Worm (Caenorhabditis elegans): ENCODE data around the gene C16C4.18.
A peak's percentile ranks its signal among the peaks of the same experiment; 100 is the strongest.
"Not testable (repeated sequence)": the region's sequence is repeated elsewhere in the genome, so short reads cannot be mapped to it uniquely, and the experiment has no call there.

Gene C16C4.18

DNA sequence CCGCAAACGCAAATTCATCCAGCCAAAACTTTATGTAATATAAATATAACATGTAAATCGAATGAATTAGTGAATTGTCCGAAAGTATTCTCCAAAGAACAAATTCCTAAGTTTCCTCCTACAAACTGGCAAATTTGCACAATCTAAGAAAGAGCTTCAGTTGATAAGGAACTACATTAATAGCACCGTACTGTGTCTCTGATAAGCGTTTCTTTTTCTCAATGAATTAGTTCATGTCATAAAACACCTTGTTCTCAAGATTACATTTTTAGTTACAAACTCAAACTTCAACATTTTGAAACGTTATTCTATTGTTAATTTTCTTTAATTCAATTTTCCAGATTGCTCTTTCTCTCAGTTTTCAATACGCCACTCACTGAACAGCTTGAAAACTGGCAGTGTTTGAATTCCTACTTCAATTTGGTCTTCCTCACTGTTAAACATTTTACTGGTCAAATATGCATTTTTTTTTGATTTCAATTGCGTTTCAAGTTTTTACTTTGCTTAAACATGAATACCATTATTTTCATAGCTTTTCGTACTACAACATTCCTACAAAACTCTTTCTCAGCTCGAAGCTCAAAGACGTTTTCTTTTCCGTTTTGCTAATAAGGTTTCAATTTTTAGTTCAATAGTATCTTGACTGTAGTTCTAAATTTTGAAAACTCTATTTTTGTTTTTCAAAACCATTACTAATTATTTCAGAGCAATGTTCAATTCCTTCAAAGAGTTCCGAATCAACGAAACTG lies 4.7 kb upstream of the C16C4.18 start, which contains the start of gene math-15:
TSS of gene math-15 (plus strand) at position 699 of the 749 bp plus-strand sequence.
- no peak for TF ChIP-seq xnd-1 (tag; optimal IDR thresholded peaks at IDR 0.05)
- TF ChIP-seq snpc-1.1 (tag; optimal IDR thresholded peaks at IDR 0.05; ENCODE audit: insufficient read depth): no peak
- TF ChIP-seq efl-1 (GFP tag; optimal IDR thresholded peaks at IDR 0.05): no peak
- no peak for TF ChIP-seq ztf-6 (GFP tag; IDR thresholded peaks at IDR 0.05)
- no peak for TF ChIP-seq snpc-1.3 (tag; optimal IDR thresholded peaks at IDR 0.05; ENCODE audit: insufficient read depth)
- peak; percentile 26 for TF ChIP-seq nhr-80 (tag; optimal IDR thresholded peaks at IDR 0.05)
- TF ChIP-seq bed-2 (GFP tag; IDR thresholded peaks at IDR 0.05): no peak

DNA sequence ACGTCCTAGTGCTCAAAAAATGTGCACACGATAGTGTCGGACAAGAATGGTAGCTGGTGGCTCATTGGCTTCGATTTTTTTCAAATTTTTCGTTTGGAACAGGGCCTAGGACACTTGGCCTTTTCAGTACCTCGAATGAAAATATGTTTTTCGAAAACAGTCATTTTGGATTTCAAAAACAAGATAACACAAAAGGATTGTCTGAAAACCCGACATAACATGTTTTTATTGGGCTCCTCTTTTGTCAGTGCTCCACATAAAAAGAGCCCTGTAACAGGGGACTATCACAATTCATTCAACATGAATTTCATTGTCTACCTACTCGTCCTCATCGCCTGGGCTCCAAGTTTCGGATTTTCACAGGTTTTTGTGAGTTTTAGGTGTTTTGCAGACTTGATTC lies 3.1 kb upstream of the C16C4.18 start, which contains the start of gene C16C4.17:
TSS of gene C16C4.17 (plus strand) at position 301 of the 400 bp plus-strand sequence.
- TF ChIP-seq K12H6.12 (tag; optimal IDR thresholded peaks at IDR 0.05) (no peak), lin-40 (tag; optimal IDR thresholded peaks at IDR 0.05) (no peak), C17E4.6 (GFP tag; IDR thresholded peaks at IDR 0.05) (no peak)

- TF ChIP-seq F10E7.11 (tag; optimal IDR thresholded peaks at IDR 0.05); athp-1 (tag; optimal IDR thresholded peaks at IDR 0.05); tlf-1 (GFP tag; optimal IDR thresholded peaks at IDR 0.05): not testable (repeated sequence)
Observed at ce11 chrII:1862334-1862733, 1.2 kb upstream of the C16C4.18 start, which contains the start of gene fbxb-98. fbxb-98 (plus strand) TSS chrII:1862634.

- TF ChIP-seq mcd-1 (GFP tag; IDR thresholded peaks at IDR 0.05): peak; percentile 41
- TF ChIP-seq aptf-3 (GFP tag; IDR thresholded peaks at IDR 0.05): 0 out of 2 replicates have a peak, but pooled peaks have one; percentile 56
Observed at ce11 chrII:1855447-1855846, 5.7 kb downstream of the C16C4.18 start.

DNA sequence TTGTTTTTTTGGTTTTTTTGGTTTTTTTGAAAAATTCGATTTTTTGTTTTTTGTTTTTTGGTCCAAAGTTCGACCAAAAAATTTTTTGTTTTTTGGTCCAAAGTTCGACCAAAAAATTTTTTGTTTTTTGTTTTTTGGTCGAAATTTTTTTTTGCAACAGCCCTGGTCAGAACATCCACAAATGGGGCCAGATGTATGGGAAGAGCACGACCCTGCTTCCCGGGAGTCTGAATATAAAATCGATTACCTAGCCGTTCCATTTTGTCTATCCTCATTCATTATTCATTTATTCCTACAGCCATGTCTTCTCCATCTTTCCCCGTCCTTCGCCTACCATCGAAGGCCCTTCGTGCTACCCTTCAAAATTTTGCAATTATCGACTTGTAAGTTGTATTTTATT lies 7.0 kb downstream of the C16C4.18 start, which contains the start of gene fbxb-95:
TSS of gene fbxb-95 (plus strand) at position 301 of the 400 bp plus-strand sequence.
- TF ChIP-seq T07F8.4 (tag; optimal IDR thresholded peaks at IDR 0.05); ceh-27 (GFP tag; optimal IDR thresholded peaks at IDR 0.05); hsf-1 (GFP tag; IDR thresholded peaks at IDR 0.05): not testable (repeated sequence)

DNA sequence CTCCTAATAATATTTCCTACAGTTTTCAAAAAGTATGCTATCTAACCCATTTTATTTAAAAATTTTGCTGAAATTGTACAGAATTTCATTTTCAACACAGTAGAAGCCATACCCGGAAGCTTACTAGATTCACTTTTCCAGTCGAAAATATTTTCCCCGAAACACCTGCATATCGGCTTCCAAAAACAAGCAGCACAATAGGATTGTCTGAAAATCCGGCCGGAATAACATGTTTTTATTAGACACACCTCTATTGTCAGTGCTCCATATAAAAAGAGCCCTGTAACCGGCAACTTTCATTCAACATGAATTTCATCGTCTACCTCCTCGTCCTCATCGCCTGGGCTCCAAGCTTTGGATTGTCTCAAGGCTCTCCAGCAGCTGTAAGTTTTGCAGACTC lies 8.6 kb downstream of the C16C4.18 start, which contains the start of gene C52E2.2:
TSS of gene C52E2.2 (plus strand) at position 301 of the 400 bp plus-strand sequence.
- TF ChIP-seq bed-2 (GFP tag; IDR thresholded peaks at IDR 0.05) (no peak), fkh-3 (tag; optimal IDR thresholded peaks at IDR 0.05) (no peak), nfya-1 (tag; optimal IDR thresholded peaks at IDR 0.05; ENCODE audit: borderline replicate concordance, insufficient read depth) (no peak), unc-62 (GFP tag; optimal IDR thresholded peaks at IDR 0.05) (no peak), F57A8.1 (GFP tag; optimal IDR thresholded peaks at IDR 0.05) (no peak), aptf-3 (GFP tag; IDR thresholded peaks at IDR 0.05) (no peak), sptf-2 (GFP tag; optimal IDR thresholded peaks at IDR 0.05) (no peak), F37B4.10 (GFP tag; IDR thresholded peaks at IDR 0.05) (no peak), ets-4 (GFP tag; optimal IDR thresholded peaks at IDR 0.05) (no peak), madf-3 (GFP tag; IDR thresholded peaks at IDR 0.05) (no peak), nfyb-1 (GFP tag; IDR thresholded peaks at IDR 0.05) (no peak), lin-35 (GFP tag; optimal IDR thresholded peaks at IDR 0.05) (no peak), T26A5.8 (tag; optimal IDR thresholded peaks at IDR 0.05) (no peak), F10E7.11 (tag; optimal IDR thresholded peaks at IDR 0.05) (no peak), Y79H2A.3 (GFP tag; conservative IDR thresholded peaks at IDR 0.05) (no peak)
